Fruit fly (Drosophila melanogaster) ovary, adult (tissue): ENCODE measurements around the gene CG8492.

Source experiments
- CG17801 ChIP-seq: fragments of 200-800 bp; optimal IDR thresholded peaks from 2 replicates; lab custom pipeline; 2019; ENCODE audit warnings: missing biosample characterization, mild to moderate bottlenecking, missing genetic modification characterization, moderate library complexity; ENCODE audit not compliant: partially characterized antibody

CG8492 gene

DNA sequence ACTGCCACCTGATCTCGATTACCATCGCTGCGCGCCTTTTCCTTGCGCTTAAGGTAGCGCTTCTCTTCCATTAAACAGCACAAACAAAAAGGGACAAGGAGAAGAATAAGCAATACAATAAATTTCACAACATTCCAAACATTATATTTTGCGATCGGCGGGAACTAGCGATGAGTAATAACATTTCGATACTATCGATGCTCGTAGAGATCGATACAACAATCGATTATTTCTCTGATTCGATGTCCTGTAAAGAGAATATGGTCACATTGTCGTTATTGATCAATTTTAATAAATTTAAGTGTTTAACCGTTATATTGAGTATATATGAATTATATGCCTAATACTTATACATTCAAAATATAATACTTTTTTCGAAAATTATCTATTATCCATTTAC is 5.7 kb downstream of the CG8492 start, which contains the start of gene CG7457:
Gene CG7457 (minus strand): TSS at position 189 of the 400 bp plus-strand sequence.
- no peak for TF ChIP-seq CG17801

dm6 chr3L:7721527-7721926 is 10.5 kb downstream of the CG8492 start:
- no peak for TF ChIP-seq CG17801

dm6 chr3L:7719418-7719789 is 12.6 kb downstream of the CG8492 start:
- no peak for TF ChIP-seq CG17801

DNA sequence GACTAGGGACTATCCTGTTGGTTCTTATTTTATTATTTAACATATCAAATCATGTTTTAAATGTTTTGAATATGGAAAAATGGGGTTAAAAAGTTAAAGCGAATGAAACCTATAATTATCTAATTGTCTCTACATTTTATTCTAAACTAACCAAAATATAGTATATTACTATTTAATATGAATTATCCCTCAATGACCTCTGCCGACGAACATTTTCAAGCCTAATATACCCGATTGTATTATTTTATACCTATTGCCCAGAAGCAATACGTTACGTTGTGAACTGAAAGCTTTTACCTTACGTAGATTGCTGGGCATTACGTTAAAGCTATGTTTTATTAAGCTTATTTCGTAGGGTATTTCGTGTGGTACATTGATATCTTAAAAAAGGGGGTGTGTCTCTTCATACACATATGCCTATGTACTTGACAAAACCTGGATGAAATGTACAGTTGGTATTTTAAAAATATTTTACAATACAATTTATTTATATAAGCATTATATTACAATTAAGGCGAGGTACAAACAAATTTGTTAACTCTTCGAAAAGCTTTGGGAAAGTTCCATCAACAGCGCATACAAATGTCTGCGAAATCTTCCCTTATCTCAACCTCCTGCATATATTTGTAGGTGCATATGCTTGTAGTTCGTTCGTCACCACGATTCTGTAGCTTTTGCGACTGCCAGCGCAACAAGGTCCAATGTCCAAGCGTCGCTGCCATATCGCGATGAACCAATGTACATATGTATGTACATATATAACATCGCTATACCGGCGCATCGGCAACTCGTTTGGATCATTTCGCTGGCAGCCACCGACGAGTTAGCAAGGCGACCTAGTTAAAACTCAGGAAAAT is 13.2 kb downstream of the CG8492 start, which contains the start of gene Mcad:
Gene Mcad (plus strand): TSS at position 790 of the 857 bp plus-strand sequence.
- peak; percentile 88 for TF ChIP-seq CG17801

DNA sequence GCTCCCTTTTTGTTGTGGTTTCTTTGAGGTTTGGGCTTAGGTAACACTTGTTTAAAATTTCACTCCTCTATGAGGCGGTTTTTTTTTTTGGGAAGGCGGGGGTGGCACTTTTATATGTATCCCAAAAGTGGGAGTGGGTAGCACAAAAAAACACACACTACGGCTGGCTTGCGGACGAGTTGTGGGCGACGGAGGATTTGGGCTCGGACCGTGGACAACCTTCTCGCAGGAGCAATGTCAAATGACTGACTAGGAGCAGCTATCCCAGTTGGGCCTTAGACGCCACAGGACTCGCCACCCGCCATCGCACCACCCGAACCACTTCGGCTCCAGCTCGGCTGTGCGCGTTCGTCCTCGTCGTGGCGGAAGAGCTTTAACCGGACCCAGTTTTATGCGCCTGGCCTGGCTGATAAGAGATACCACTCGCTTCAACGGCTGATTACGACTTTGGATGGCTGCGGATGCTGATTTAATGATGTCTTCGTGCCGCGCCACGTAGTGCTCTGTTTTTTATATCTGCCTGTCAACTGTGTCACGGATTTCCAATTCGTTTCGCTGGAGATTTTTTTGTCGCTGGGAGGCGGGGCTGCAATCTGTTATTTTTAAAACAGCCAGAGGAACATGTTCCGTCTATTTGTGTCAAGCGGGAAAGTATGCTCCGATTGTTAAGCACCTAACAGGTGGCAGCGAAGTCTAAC is 14.0 kb downstream of the CG8492 start, which contains the start of gene Ank2:
Gene Ank2 (minus strand): TSS at position 533 of the 698 bp plus-strand sequence.
- no peak for TF ChIP-seq CG17801

- TF ChIP-seq CG17801, result no peak
Measured at dm6 chr3L:7714301-7714946, 17.6 kb downstream of the CG8492 start.

DNA sequence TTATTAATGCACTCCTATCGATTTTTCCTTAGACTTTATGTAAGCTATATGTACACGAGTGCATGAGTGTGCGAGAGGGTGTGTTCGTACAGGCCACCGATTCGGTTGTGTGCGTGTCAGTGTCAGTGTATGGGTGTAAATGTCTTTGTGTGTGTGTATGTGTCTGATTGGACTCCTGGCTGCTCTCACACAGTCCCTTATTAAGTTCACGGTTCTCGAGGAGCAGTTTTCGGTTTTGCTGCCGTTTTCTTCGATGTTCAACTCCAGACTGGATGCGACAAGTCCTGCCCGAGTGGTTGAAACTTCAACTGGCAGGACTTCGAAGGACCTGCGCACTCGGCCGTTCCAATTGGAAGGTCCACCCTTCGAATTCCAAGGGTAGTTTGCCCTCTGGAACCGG is 18.6 kb downstream of the CG8492 start:
- no peak for TF ChIP-seq CG17801

- TF ChIP-seq CG17801, result no peak
Measured at dm6 chr3L:7695554-7695953, 36.4 kb downstream of the CG8492 start, which contains the start of gene CG44195. Gene CG44195 (minus strand): TSS chr3L:7695654.
